Fruit fly (Drosophila melanogaster): ENCODE measurements around the gene CG8664.

CG8664 gene

dm6 chrX:17292050-17292730 lies 9.7 kb upstream of the CG8664 start (continued):
- TF ChIP-seq Asciz (GFP tag; optimal IDR thresholded peaks at IDR 0.05) (peak; percentile 39), CG13123 (GFP tag; optimal IDR thresholded peaks at IDR 0.05) (peak; percentile 27), seq (GFP tag; IDR thresholded peaks at IDR 0.05) (peak; percentile 70; the same call in 1 of the 2 replicates), CG17829 (tag; optimal IDR thresholded peaks at IDR 0.05) (peak; percentile 60), wek (GFP tag; optimal IDR thresholded peaks at IDR 0.05) (peak; percentile 14), CG10321 (GFP tag; IDR thresholded peaks at IDR 0.05) (no peak), eve (GFP tag; optimal IDR thresholded peaks at IDR 0.05) (peak in 1 of 2 experiments; percentile 90), CG31388 (GFP tag; optimal IDR thresholded peaks at IDR 0.05) (no peak), CG12155 (GFP tag; optimal IDR thresholded peaks at IDR 0.05) (peak; percentile 60), CG12659 (GFP tag; optimal IDR thresholded peaks at IDR 0.05) (peak; percentile 77), CG14050 (GFP tag; IDR thresholded peaks at IDR 0.05) (peak; percentile 39; the same call in 2 of the 3 replicates), CG32772 (GFP tag; IDR thresholded peaks at IDR 0.05) (peak; percentile 38), Oaz (GFP tag; IDR thresholded peaks at IDR 0.05) (0 out of 2 replicates have a peak, but pooled peaks have one; percentile 25), Dek (tag; optimal IDR thresholded peaks at IDR 0.05) (peak; percentile 59), Bgb (GFP tag; IDR thresholded peaks at IDR 0.05; ENCODE audit: partially characterized antibody) (no peak), cas (GFP tag; IDR thresholded peaks at IDR 0.05) (no peak), CG11456 (GFP tag; IDR thresholded peaks at IDR 0.05) (no peak), CG14441 (GFP tag; IDR thresholded peaks at IDR 0.05) (peak; percentile 69), CG11695 (GFP tag; IDR thresholded peaks at IDR 0.05) (peak; percentile 76; the same call in 2 of the 3 replicates), Vsx1 (GFP tag; optimal IDR thresholded peaks at IDR 0.05) (peak; percentile 1), CG11085 (GFP tag; IDR thresholded peaks at IDR 0.05) (0 out of 2 replicates have a peak, but pooled peaks have one; percentile 6), CG13287 (GFP tag; IDR thresholded peaks at IDR 0.05; ENCODE audit: partially characterized antibody) (no peak), Mad (GFP tag; optimal IDR thresholded peaks at IDR 0.05) (peak; percentile 36), lilli (GFP tag; optimal IDR thresholded peaks at IDR 0.05) (peak; percentile 68), Hr3 (GFP tag; optimal IDR thresholded peaks at IDR 0.05) (peak; percentile 26), twi (tag; optimal IDR thresholded peaks at IDR 0.05) (peak; percentile 32), CG2202 (tag; optimal IDR thresholded peaks at IDR 0.05) (no peak), CG12071 (GFP tag; optimal IDR thresholded peaks at IDR 0.05) (peak; percentile 51), en (GFP tag; optimal IDR thresholded peaks at IDR 0.05) (peak; percentile 14), CG10366 (GFP tag; IDR thresholded peaks at IDR 0.05) (peak; percentile 56), slp2 (GFP tag; optimal IDR thresholded peaks at IDR 0.05) (peak; percentile 33), TFAM (GFP tag; optimal IDR thresholded peaks at IDR 0.05) (no peak), CG9797 (GFP tag; optimal IDR thresholded peaks at IDR 0.05) (no peak), Nf-YB (GFP tag; optimal IDR thresholded peaks at IDR 0.05) (peak; percentile 32), pfk (GFP tag; optimal IDR thresholded peaks at IDR 0.05) (no peak), salm (tag; optimal IDR thresholded peaks at IDR 0.05) (peak; percentile 58), Chrac-16 (GFP tag; optimal IDR thresholded peaks at IDR 0.05) (peak; percentile 36), Atf3 (GFP tag; optimal IDR thresholded peaks at IDR 0.05) (peak; percentile 40), gro (GFP tag; optimal IDR thresholded peaks at IDR 0.05) (no peak), Dip3 (GFP tag; optimal IDR thresholded peaks at IDR 0.05) (peak; percentile 62), Dp (GFP tag; optimal IDR thresholded peaks at IDR 0.05) (no peak), Trl (optimal IDR thresholded peaks at IDR 0.05) (no peak), Trl (GFP tag; optimal IDR thresholded peaks at IDR 0.05) (peak; percentile 47), CG17802 (tag; optimal IDR thresholded peaks at IDR 0.05) (peak; percentile 5), Deaf1 (tag; optimal IDR thresholded peaks at IDR 0.05) (peak; percentile 46), Jarid2 (GFP tag; optimal IDR thresholded peaks at IDR 0.05) (no peak), CG18262 (tag; optimal IDR thresholded peaks at IDR 0.05) (peak; percentile 61), zen2 (GFP tag; IDR thresholded peaks at IDR 0.05; ENCODE audit: partially characterized antibody) (no peak), CG43689 (GFP tag; IDR thresholded peaks at IDR 0.05) (no peak), CG13296 (GFP tag; optimal IDR thresholded peaks at IDR 0.05) (peak; percentile 77)
